Worm (Caenorhabditis elegans): ENCODE data around the gene cyp-33C8.

cyp-33C8 gene

DNA sequence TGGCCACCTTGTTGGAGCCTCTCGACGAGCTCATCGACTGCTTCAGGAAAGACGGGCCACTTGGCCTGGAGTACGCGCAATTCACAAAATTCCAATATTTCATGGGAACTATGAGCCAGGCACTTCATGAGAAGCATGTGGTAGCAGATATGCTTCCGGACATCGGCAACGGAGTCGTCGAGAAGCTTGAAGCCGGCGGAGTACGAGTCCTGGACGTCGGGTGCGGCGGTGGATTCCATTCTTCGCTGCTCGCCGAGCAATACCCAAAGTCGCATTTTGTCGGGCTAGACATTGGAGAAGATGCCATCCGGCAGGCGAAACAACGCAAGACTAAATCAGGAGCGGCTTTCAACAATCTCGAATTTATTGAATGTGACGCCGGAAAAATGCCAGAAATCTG, 29.7 kb downstream of the cyp-33C8 start:
- TF ChIP-seq dao-5 (tag; optimal IDR thresholded peaks at IDR 0.05) (no peak), him-1 (tag; optimal IDR thresholded peaks at IDR 0.05) (no peak), W03F9.2 (tag; optimal IDR thresholded peaks at IDR 0.05) (no peak)

DNA sequence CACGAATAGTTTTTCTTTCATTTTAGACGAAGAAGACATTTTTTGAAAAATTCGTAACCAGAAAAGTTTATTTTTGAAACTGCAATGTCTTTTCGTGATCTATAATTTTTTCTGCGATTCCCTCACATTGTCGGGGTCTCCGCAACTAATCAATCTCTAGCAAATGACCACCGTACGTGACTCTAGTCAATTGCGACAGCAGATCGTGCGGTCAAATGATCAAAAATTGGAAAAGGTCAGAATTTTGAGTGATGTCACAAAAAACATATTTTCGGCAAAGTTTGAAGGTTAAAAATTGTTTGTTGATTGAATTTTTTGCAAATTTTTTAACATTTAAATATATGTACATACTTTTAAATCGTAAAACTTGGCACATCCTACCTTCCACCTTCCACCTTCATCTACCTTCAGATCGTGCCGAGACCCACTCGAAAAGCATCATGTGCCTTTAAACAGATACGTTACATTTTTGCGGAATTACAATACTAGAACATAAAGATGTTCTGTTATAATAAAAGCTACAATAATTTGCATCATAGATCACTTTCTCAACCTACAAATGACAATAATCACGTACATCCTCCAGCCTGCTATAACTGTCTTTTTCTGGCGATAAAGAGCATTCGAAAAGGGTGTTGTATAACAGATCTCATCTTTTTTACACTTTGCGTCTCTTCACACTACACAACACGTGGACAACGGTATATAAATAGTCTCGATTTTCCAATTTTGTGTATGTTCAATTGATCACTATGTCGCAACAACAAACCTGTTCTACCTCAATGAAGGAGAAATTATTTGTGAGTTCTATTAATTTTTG, 31.7 kb downstream of the cyp-33C8 start, which contains the start of the genes R08E5.1 and rips-1:
R08E5.1 (minus strand) TSS at position 82 of the 820 bp plus-strand sequence.
rips-1 (plus strand) TSS at position 585 of the 820 bp plus-strand sequence.
- TF ChIP-seq him-1 (tag; optimal IDR thresholded peaks at IDR 0.05) (no peak), W03F9.2 (tag; optimal IDR thresholded peaks at IDR 0.05) (no peak), dao-5 (tag; optimal IDR thresholded peaks at IDR 0.05) (no peak)

DNA sequence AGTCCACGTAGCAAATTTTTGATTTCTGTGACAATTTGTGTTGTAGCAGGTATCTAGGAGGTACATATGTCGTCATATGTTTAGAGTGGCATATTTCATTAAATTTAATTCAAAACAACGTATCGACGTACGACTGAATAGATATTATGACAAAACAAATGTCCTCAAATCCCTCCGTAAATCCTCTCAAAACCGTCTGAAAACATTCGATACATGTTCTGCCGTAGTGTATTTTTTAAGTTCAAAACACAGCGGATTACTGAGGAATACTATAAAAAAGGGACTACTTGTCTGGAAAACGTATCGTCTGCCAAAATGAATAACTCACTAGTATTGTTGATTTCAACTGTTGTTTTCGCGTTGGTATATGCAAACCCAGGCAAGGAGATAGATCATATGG, 35.1 kb downstream of the cyp-33C8 start, which contains the start of gene R08E5.4:
R08E5.4 (plus strand) TSS at position 301 of the 400 bp plus-strand sequence.
- no peak for TF ChIP-seq dao-5 (tag; optimal IDR thresholded peaks at IDR 0.05)
- no peak for TF ChIP-seq W03F9.2 (tag; optimal IDR thresholded peaks at IDR 0.05)
- TF ChIP-seq him-1 (tag; optimal IDR thresholded peaks at IDR 0.05): no peak

DNA sequence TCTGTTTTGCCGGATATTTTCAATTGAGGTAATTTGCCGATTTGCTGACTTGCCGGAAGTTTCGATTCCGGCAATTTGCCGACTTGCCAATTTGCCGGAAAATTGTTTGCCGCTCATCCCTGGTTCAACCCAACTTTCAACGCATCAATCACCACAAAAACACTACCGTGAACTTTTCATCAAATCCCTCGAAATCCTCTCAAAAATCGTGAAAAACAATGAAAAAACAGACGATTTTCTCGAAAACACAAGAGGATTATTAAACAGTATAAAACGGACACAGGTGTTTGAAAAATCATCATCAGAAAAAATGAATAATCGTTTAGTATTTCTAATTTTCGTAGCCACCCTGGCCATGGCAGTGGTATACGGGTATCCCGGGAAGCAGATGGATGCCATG, 36.4 kb downstream of the cyp-33C8 start, which contains the start of gene Y39H10A.1:
Y39H10A.1 (plus strand) TSS at position 301 of the 400 bp plus-strand sequence.
- TF ChIP-seq him-1 (tag; optimal IDR thresholded peaks at IDR 0.05) (no peak), dao-5 (tag; optimal IDR thresholded peaks at IDR 0.05) (no peak), W03F9.2 (tag; optimal IDR thresholded peaks at IDR 0.05) (no peak)

DNA sequence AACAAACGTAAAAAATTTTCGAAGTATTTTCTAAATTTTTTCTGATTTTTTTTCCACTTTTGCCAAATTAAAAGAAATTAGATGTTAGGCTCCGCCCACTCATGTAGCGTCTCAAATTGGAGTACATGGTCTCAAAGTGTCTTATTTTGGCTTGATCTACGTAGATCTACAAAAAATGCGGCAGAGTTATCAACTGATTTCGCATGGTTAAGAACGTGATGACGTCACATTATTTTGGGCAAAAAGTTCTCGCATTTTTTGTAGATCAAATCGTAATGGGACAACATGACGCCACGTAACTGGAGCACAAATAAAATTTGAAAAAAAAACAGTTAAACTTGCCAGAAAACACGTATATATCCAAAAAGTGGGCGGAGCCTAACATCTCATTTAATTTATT, 41.5 kb downstream of the cyp-33C8 start:
- no peak for TF ChIP-seq W03F9.2 (tag; optimal IDR thresholded peaks at IDR 0.05)
- TF ChIP-seq dao-5 (tag; optimal IDR thresholded peaks at IDR 0.05): no peak
- no peak for TF ChIP-seq him-1 (tag; optimal IDR thresholded peaks at IDR 0.05)

DNA sequence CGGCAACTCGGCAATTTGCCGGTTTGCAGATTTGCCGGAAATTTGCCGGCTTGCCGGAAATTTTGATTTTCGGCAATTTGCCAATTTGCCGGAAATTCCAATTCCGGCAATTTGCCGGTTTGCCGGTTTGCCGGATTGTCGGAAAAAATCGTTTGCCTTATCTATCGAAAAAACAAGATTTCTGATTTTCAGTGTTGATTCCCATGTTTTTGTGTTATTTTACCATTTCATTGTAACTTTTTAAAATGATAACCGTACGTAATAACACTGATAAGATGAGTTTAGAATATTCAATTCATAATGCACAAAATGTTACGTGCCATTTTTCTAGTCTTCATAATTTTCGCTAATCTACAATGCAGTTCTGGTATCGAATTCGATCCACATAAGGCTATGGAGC, 42.5 kb downstream of the cyp-33C8 start, which contains the start of gene oac-55:
oac-55 (plus strand) TSS at position 301 of the 400 bp plus-strand sequence.
- TF ChIP-seq him-1 (tag; optimal IDR thresholded peaks at IDR 0.05): no peak
- no peak for TF ChIP-seq dao-5 (tag; optimal IDR thresholded peaks at IDR 0.05)
- no peak for TF ChIP-seq W03F9.2 (tag; optimal IDR thresholded peaks at IDR 0.05)

DNA sequence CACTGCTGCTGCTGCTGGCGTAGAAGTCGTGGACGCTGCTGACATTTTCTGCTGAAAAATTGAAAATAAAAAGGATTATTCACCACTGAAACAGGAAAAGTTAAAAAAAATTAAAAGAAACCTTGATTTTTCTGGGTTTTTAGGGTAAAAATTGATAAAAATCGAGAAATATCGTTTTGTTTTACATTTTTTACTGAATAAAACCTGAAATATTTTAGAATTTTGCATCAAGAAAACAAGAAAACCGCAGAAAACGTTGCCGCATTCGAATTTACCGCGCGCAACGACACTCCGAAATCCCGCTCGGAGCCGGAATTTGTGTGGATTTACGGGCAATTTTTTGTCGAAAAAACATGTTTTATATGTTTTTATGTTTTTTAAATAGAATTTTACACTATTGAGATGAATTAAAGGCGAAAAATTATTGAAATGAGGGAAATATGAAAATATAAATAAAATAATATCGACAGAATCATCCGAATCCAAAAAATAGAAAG, 43.9 kb downstream of the cyp-33C8 start, which contains the start of gene chk-1:
chk-1 (minus strand) TSS at position 51 of the 497 bp plus-strand sequence.
- TF ChIP-seq W03F9.2 (tag; optimal IDR thresholded peaks at IDR 0.05): no peak
- TF ChIP-seq dao-5 (tag; optimal IDR thresholded peaks at IDR 0.05): no peak

DNA sequence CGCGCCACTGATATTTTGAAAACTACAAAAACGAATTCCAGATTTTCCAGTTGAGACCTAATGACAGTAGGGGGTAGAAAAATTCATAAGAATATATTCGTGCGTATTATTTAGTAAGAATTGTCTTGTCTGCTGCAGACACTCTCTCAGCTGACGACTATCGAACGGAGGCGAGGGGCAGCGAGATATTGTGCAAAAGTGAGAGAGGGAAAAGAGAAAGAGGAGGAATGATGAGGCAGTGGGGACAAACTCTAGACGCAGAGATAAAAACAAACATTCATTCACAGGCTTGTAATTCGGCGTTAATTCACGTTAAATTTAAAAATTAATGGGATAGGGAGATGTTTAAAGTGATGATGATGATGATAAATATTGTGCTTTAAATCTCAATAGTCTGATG, 46.5 kb downstream of the cyp-33C8 start, which contains the start of gene gid-7:
gid-7 (minus strand) TSS at position 188 of the 400 bp plus-strand sequence.
- no peak for TF ChIP-seq W03F9.2 (tag; optimal IDR thresholded peaks at IDR 0.05)
- no peak for TF ChIP-seq dao-5 (tag; optimal IDR thresholded peaks at IDR 0.05)
- no peak for TF ChIP-seq him-1 (tag; optimal IDR thresholded peaks at IDR 0.05)
